Worm (Caenorhabditis elegans): ENCODE results near the gene AH9.4.

ce11 chrX:2302782-2303181, 28.6 kb upstream of the AH9.4 start, which contains the start of gene hum-6:
- no peak for TF ChIP-seq blmp-1 (tag; optimal IDR thresholded peaks at IDR 0.05)
- TF ChIP-seq snpc-4 (tag; optimal IDR thresholded peaks at IDR 0.05): no peak

Data from whole organism, mixed stage, embryonic.